Worm (Caenorhabditis elegans): ENCODE results near the gene egl-6.

ce11 chrX:5977754-5978153, 46.8 kb downstream of the egl-6 start, which contains the start of gene kin-2:
- TF ChIP-seq unc-62 (GFP tag; optimal IDR thresholded peaks at IDR 0.05) (no peak), lin-11 (tag; optimal IDR thresholded peaks at IDR 0.05) (no peak), crh-2 (tag; optimal IDR thresholded peaks at IDR 0.05) (no peak), ama-1 (optimal IDR thresholded peaks at IDR 0.05) (no peak), ZK546.5 (tag; optimal IDR thresholded peaks at IDR 0.05) (no peak), lin-39 (tag; optimal IDR thresholded peaks at IDR 0.05) (no peak), alr-1 (tag; optimal IDR thresholded peaks at IDR 0.05) (no peak), ztf-1 (GFP tag; conservative IDR thresholded peaks at IDR 0.05) (no peak), nhr-237 (tag; optimal IDR thresholded peaks at IDR 0.05) (no peak), nhr-77 (tag; optimal IDR thresholded peaks at IDR 0.05) (no peak), R02D3.7 (tag; optimal IDR thresholded peaks at IDR 0.05) (no peak)
